Worm (Caenorhabditis elegans) whole organism, early embryonic: Measurements from ENCODE around the gene oac-54.

Experiments used
- ama-1 ChIP-seq: fragments of 150-350 bp; optimal IDR thresholded peaks from 2 replicates; lab custom pipeline; 2014
- ceh-13 ChIP-seq: fragments of 200-800 bp; sonication (Bioruptor generic); optimal IDR thresholded peaks from 2 replicates; lab custom pipeline; 2018; ENCODE audit warnings: mild to moderate bottlenecking, missing genetic modification characterization, missing compliant biosample characterization
- flt-1 ChIP-seq: fragments of 200-800 bp; sonication (Bioruptor generic); IDR thresholded peaks from 2 replicates; pipeline ENCODE4 v1.3.6; 2022; ENCODE audit warnings: missing genetic modification characterization, missing compliant biosample characterization
- hmbx-1 ChIP-seq: sonication (generic microtip); optimal IDR thresholded peaks from 2 replicates; lab custom pipeline; 2016; ENCODE audit warnings: mild to moderate bottlenecking, missing genetic modification characterization, missing compliant biosample characterization
- scrt-1 ChIP-seq: fragments of 200-800 bp; sonication (Bioruptor generic); IDR thresholded peaks from 2 replicates; pipeline ENCODE4 v1.3.6; 2022; ENCODE audit warnings: missing genetic modification characterization, missing compliant biosample characterization
- tbx-37 ChIP-seq: fragments of 200-800 bp; sonication (Bioruptor generic); conservative IDR thresholded peaks from 2 replicates; pipeline ENCODE4 v1.3.6; 2022; ENCODE audit warnings: missing genetic modification reagents, missing genetic modification characterization, missing compliant biosample characterization

ce11 chrII:9108443-9108842 lies 49.5 kb upstream of the oac-54 start, which contains the start of gene dnj-23:
- TF ChIP-seq ceh-13 (GFP tag; lab: Kevin White, UChicago) (no peak), ama-1 (lab: Kevin White, UChicago) (no peak), flt-1 (GFP tag; lab: Robert Waterston, UW) (no peak), tbx-37 (no peak), hmbx-1 (no peak), scrt-1 (GFP tag; lab: Robert Waterston, UW) (no peak)
